Fruit fly (Drosophila melanogaster) whole organism, pupa: ENCODE measurements around the gene CG43693.

ENCODE experiments used
- CG10348 ChIP-seq: fragments of 200-800 bp; sonication (Bioruptor generic); IDR thresholded peaks from 2 replicates; pipeline ENCODE4 v1.3.6; 2022; ENCODE audit warnings: missing biosample characterization, missing genetic modification characterization
- CG12605 ChIP-seq: fragments of 200-800 bp; sonication (Bioruptor generic); IDR thresholded peaks from 2 replicates; pipeline ENCODE4 v1.3.6; 2022; ENCODE audit warnings: missing biosample characterization, missing genetic modification characterization
- CG13204 ChIP-seq: fragments of 200-800 bp; sonication (Bioruptor generic); optimal IDR thresholded peaks from 2 replicates; lab custom pipeline; 2018; ENCODE audit warnings: missing biosample characterization, mild to moderate bottlenecking, missing genetic modification characterization, moderate library complexity
- CG14655 ChIP-seq: fragments of 200-800 bp; sonication (Bioruptor generic); optimal IDR thresholded peaks from 3 replicates; lab custom pipeline; 2017; ENCODE audit warnings: mild to moderate bottlenecking, missing biosample characterization, missing genetic modification reagents, missing genetic modification characterization
- CG15710 ChIP-seq: fragments of 200-800 bp; sonication (Bioruptor generic); optimal IDR thresholded peaks from 2 replicates; lab custom pipeline; 2018; ENCODE audit warnings: missing biosample characterization, mild to moderate bottlenecking, missing genetic modification characterization, moderate library complexity
- CG17806 ChIP-seq: fragments of 200-800 bp; sonication (Bioruptor generic); optimal IDR thresholded peaks from 2 replicates; lab custom pipeline; 2018; ENCODE audit warnings: missing biosample characterization, mild to moderate bottlenecking, missing genetic modification characterization, moderate library complexity
- CG32121 ChIP-seq: fragments of 200-800 bp; sonication (Bioruptor generic); IDR thresholded peaks from 2 replicates; pipeline ENCODE4 v1.3.6; 2022; ENCODE audit warnings: missing biosample characterization, missing genetic modification characterization
- CG34367 ChIP-seq: fragments of 200-800 bp; sonication (Bioruptor generic); optimal IDR thresholded peaks from 2 replicates; lab custom pipeline; 2018; ENCODE audit warnings: missing biosample characterization, mild to moderate bottlenecking, missing genetic modification characterization
- CG4496 ChIP-seq: fragments of 200-800 bp; sonication (Bioruptor generic); IDR thresholded peaks from 3 replicates; pipeline ENCODE4 v1.3.6; 2022; ENCODE audit warnings: missing biosample characterization, missing genetic modification characterization
- CG8159 ChIP-seq: fragments of 200-800 bp; sonication (Bioruptor generic); optimal IDR thresholded peaks from 3 replicates; lab custom pipeline; 2018; ENCODE audit warnings: missing biosample characterization, mild to moderate bottlenecking, missing genetic modification characterization, moderate library complexity
- CG8301 ChIP-seq: fragments of 200-800 bp; sonication (Bioruptor generic); optimal IDR thresholded peaks from 2 replicates; lab custom pipeline; 2018; ENCODE audit warnings: missing biosample characterization, mild to moderate bottlenecking, missing genetic modification characterization
- CG9948 ChIP-seq: fragments of 200-800 bp; sonication (Bioruptor generic); optimal IDR thresholded peaks from 2 replicates; lab custom pipeline; 2018; ENCODE audit warnings: missing biosample characterization, mild to moderate bottlenecking, missing genetic modification characterization, moderate library complexity
- D1 ChIP-seq: fragments of 200-800 bp; sonication (Bioruptor generic); optimal IDR thresholded peaks from 2 replicates; lab custom pipeline; 2018; ENCODE audit warnings: missing biosample characterization, mild to moderate bottlenecking, missing genetic modification characterization, moderate library complexity
- EcR ChIP-seq: fragments of 200-800 bp; sonication (Bioruptor generic); optimal IDR thresholded peaks from 3 replicates; lab custom pipeline; 2019; ENCODE audit warnings: missing biosample characterization, missing genetic modification characterization, mild to moderate bottlenecking, moderate library complexity, missing genetic modification reagents
- Ets98B ChIP-seq: fragments of 200-800 bp; sonication (Bioruptor generic); IDR thresholded peaks from 2 replicates; pipeline ENCODE4 v1.3.6; 2022; ENCODE audit warnings: missing biosample characterization, missing genetic modification characterization
- Pif1A ChIP-seq: fragments of 200-800 bp; sonication (Bioruptor generic); optimal IDR thresholded peaks from 3 replicates; lab custom pipeline; 2016; ENCODE audit warnings: missing biosample characterization, missing genetic modification characterization
- Pif1B ChIP-seq: fragments of 200-800 bp; sonication (Bioruptor generic); optimal IDR thresholded peaks from 3 replicates; lab custom pipeline; 2016; ENCODE audit warnings: missing biosample characterization, missing genetic modification characterization
- fd96Ca ChIP-seq: fragments of 200-800 bp; sonication (Bioruptor generic); IDR thresholded peaks from 3 replicates; pipeline ENCODE4 v1.3.6; 2022; ENCODE audit warnings: missing biosample characterization, missing genetic modification characterization
- gl ChIP-seq: fragments of 200-800 bp; sonication (Bioruptor generic); optimal IDR thresholded peaks from 2 replicates; lab custom pipeline; 2018; ENCODE audit warnings: missing biosample characterization, mild to moderate bottlenecking, missing genetic modification characterization
- rn ChIP-seq: fragments of 200-800 bp; sonication (Bioruptor generic); IDR thresholded peaks from 2 replicates; pipeline ENCODE4 v1.3.6; 2022; ENCODE audit warnings: missing biosample characterization, missing genetic modification characterization

The CG43693 gene

DNA sequence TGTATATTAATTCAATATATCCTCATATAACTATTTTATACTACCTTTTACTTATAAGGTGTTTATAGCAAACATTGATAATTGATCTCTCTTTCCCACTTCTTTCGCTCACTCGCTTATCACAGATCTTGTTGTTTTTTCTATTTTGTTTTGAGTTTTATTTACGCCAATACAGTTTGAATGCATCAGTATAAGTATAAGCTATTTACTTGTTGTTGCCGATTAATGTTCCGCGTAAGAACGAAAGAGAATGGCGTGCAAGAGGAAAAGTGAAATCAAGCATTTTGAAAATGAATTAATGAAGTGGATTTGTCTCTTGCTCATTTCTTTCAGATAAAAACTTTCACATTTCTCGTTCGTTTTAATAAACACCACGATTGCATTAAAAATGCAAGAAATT, 32.4 kb upstream of the CG43693 start:
- TF ChIP-seq Ets98B (GFP tag; lab: Robert Waterston, UW) (peak; percentile 11; the same call in 1 of the 2 replicates), CG34367 (tag; lab: Kevin White, UChicago) (no peak), EcR (GFP tag; lab: Kevin White, UChicago) (peak; percentile 15)
- TF ChIP-seq, all 21 proteins: peak for 2

DNA sequence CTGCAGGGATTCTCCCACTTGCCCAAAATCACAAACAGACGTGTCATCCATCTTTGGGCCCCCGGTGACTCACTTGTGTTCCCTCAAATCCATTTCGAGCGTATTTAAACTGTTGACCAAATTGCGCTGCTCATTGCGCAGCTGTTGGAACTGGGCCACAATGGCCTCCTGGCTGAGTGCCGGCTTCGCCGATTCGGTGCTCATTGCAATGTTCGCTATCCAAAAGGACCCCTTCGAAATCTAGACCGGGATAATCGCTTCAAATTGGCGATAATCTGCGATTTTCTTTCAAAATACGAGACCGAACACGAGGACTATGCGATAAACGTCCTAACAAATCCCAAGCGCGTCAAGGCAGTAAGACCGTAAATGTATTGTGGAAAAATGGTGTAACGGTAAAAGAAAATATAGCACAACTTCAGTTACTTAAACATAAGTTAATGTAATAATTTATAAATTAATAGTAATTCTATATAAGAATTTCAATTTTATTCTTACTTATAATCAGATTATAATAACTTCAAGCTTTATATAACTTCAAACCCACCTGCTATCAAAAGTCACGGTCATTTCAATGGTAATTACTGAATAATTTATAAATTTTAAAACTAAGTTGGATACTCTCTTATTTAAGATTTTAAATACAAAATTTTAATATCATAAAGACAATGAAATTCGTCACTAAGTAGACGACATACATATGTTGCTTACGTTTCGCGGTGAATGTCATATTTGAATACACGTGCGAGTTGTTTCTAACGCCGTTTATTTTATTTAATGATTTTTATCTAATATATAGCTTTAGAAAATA, 23.1 kb upstream of the CG43693 start, which contains the start of the genes Pfdn2 and Noc1:
Gene Pfdn2 (minus strand): TSS at position 346 of the 811 bp plus-strand sequence.
Gene Noc1 (plus strand): TSS at position 727 of the 811 bp plus-strand sequence.
- 0 out of 2 replicates have a peak, but pooled peaks have one; percentile 25 for TF ChIP-seq Ets98B (GFP tag; lab: Robert Waterston, UW)
- no peak for TF ChIP-seq rn (GFP tag; lab: Robert Waterston, UW)
- peak; percentile 23 for TF ChIP-seq CG15710 (tag; lab: Kevin White, UChicago)
- TF ChIP-seq CG17806 (tag; lab: Kevin White, UChicago) = peak; percentile 36

DNA sequence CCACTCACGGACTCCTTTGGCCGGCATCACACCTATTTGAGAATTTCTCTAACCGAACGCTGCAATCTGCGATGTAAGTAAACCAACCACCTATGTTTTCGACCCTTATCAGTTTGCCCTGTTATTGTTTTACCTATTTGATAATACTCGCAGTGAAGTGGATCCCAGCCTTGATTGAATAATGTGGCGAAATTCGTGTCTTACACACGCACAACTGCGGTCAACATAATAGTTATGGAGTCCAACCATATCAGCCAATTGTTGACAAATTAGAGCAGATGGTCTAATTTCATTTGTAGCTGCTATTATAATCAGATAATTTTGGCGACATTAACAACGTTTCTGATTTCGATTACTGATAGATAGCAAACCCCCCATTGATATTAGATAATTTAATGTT, 19.9 kb upstream of the CG43693 start:
- TF ChIP-seq gl (tag; lab: Kevin White, UChicago) = no peak
- TF ChIP-seq CG15710 (tag; lab: Kevin White, UChicago) = no peak
- no peak for TF ChIP-seq CG13204 (GFP tag; lab: Kevin White, UChicago)
- TF ChIP-seq CG4496 (GFP tag; lab: Robert Waterston, UW) = no peak
- TF ChIP-seq CG8159 (tag; lab: Kevin White, UChicago) = no peak
- no peak for TF ChIP-seq Ets98B (GFP tag; lab: Robert Waterston, UW)
- no peak for TF ChIP-seq CG12605 (GFP tag; lab: Robert Waterston, UW)
- TF ChIP-seq CG14655 (GFP tag; lab: Kevin White, UChicago) = no peak
- no peak for TF ChIP-seq CG17806 (tag; lab: Kevin White, UChicago)
- TF ChIP-seq CG32121 (GFP tag; lab: Robert Waterston, UW) = no peak
- TF ChIP-seq CG9948 = no peak
- TF ChIP-seq Pif1B (GFP tag; lab: Kevin White, UChicago) = no peak
- no peak for TF ChIP-seq rn (GFP tag; lab: Robert Waterston, UW)
- TF ChIP-seq CG34367 (tag; lab: Kevin White, UChicago) = no peak
- TF ChIP-seq CG8301 = no peak
- TF ChIP-seq, all 21 proteins: peak for 0

DNA sequence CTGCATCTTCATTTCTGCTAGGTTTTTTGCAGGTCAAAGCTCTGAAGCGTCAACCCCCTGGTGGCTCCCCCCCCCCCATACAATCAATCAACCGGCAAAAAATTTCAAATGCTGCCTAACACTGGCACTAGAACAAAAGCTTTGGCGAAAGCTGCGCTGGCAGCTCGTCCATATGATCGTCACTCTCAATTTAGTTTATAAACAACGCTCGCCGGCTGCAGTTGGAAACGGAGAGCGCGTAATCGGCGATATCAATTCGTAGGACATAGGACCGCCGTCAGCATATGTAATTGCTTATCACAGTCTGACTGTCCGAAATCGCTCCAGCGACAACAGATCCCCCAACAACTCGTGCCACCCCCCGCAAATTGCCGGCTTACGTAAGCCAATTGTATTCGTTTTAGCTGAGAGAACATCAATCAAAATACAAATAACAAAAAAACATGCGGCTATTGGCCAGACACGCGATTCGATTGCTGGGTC, 19.2 kb upstream of the CG43693 start, which contains the start of gene Mocs1:
Gene Mocs1 (plus strand): TSS at position 155 of the 483 bp plus-strand sequence.
- TF ChIP-seq CG14655 (GFP tag; lab: Kevin White, UChicago) = no peak
- no peak for TF ChIP-seq CG8301
- TF ChIP-seq rn (GFP tag; lab: Robert Waterston, UW) = no peak
- no peak for TF ChIP-seq EcR (GFP tag; lab: Kevin White, UChicago)
- peak; percentile 53; the same call in 1 of the 2 replicates for TF ChIP-seq Ets98B (GFP tag; lab: Robert Waterston, UW)
- no peak for TF ChIP-seq CG4496 (GFP tag; lab: Robert Waterston, UW)
- TF ChIP-seq fd96Ca (GFP tag; lab: Robert Waterston, UW) = peak; percentile 48; the same call in 2 of the 3 replicates
- peak; percentile 54 for TF ChIP-seq CG32121 (GFP tag; lab: Robert Waterston, UW)
- no peak for TF ChIP-seq CG10348 (GFP tag; lab: Robert Waterston, UW)

DNA sequence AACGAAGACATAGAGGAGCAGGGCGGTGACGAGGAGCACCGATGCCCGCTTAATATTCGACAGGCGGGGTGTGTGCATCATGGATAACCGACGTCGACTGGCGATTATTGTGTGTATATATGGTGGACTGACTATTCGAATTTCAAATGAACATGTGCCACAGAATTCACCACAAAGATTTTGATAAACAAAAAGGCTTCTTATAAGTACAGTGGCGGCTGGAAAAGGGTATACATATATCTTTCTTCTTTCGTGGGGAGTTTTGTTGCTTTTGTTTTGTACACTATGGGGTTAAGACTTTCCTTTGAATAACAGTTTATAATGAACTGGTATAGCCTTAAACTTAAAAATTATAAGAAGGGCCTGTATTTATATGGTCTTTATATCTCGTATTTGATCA, 18.6 kb upstream of the CG43693 start, which contains the start of gene CG6310:
Gene CG6310 (minus strand): TSS at position 101 of the 400 bp plus-strand sequence.
- TF ChIP-seq CG10348 (GFP tag; lab: Robert Waterston, UW) = no peak
- no peak for TF ChIP-seq gl (tag; lab: Kevin White, UChicago)
- no peak for TF ChIP-seq Ets98B (GFP tag; lab: Robert Waterston, UW)
- no peak for TF ChIP-seq CG32121 (GFP tag; lab: Robert Waterston, UW)
- no peak for TF ChIP-seq fd96Ca (GFP tag; lab: Robert Waterston, UW)
- TF ChIP-seq Pif1A = no peak
- no peak for TF ChIP-seq CG8159 (tag; lab: Kevin White, UChicago)
- TF ChIP-seq CG15710 (tag; lab: Kevin White, UChicago) = no peak
- TF ChIP-seq CG9948 = no peak
- TF ChIP-seq CG4496 (GFP tag; lab: Robert Waterston, UW) = no peak
- no peak for TF ChIP-seq EcR (GFP tag; lab: Kevin White, UChicago)
- no peak for TF ChIP-seq D1 (tag; lab: Kevin White, UChicago)
- no peak for TF ChIP-seq Pif1B (GFP tag; lab: Kevin White, UChicago)
- TF ChIP-seq CG17806 (tag; lab: Kevin White, UChicago) = no peak

DNA sequence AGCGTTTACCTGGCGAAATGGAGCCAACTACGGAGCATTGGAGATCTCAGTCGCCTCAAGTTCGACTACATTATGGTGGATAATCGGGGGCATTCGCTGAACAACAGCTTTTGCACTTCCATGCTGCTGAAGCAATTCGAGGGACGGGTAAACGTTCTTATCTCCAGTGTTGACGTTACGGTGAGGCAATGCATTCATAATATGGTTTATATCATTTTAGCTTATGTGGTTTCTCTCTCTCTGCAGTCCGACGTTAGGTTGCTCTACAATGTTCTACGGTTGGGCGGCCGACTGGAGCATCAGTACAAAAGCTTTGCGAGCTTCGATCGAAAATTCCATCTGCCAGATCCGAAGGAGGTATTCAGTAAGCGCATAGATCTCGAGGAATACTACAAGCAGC, 14.7 kb upstream of the CG43693 start:
- no peak for TF ChIP-seq CG15710 (tag; lab: Kevin White, UChicago)
- TF ChIP-seq CG32121 (GFP tag; lab: Robert Waterston, UW) = peak; percentile 16; the same call in 1 of the 2 replicates
- TF ChIP-seq CG8159 (tag; lab: Kevin White, UChicago) = no peak
- TF ChIP-seq CG14655 (GFP tag; lab: Kevin White, UChicago) = no peak
